Worm (Caenorhabditis elegans): ENCODE data around the gene Y116F11B.13.

Gene Y116F11B.13

ce11 chrV:19856933-19857332, 26.1 kb upstream of the Y116F11B.13 start:
- TF ChIP-seq efl-1 (optimal IDR thresholded peaks at IDR 0.05) (no peak), efl-1 (GFP tag; optimal IDR thresholded peaks at IDR 0.05 in 1 of 2) (peak in 1 of 2 experiments; percentile 81), ceh-82 (tag; optimal IDR thresholded peaks at IDR 0.05) (no peak), mef-2 (tag; optimal IDR thresholded peaks at IDR 0.05) (no peak), mab-9 (GFP tag; IDR thresholded peaks at IDR 0.05) (no peak), nhr-85 (tag) (no peak), hpl-2 (GFP tag; optimal IDR thresholded peaks at IDR 0.05) (no peak)

ce11 chrV:19857334-19857733, 25.7 kb upstream of the Y116F11B.13 start, which contains the start of gene Y116F11B.8:
Gene Y116F11B.8 (plus strand): TSS chrV:19857634.
- TF ChIP-seq nhr-85 (tag), result no peak
- TF ChIP-seq hpl-2 (GFP tag; optimal IDR thresholded peaks at IDR 0.05), result no peak
- TF ChIP-seq nhr-237 (tag; optimal IDR thresholded peaks at IDR 0.05), result no peak
- no peak for TF ChIP-seq tlp-1 (tag; optimal IDR thresholded peaks at IDR 0.05)
- no peak for TF ChIP-seq hlh-17 (GFP tag; optimal IDR thresholded peaks at IDR 0.05; ENCODE audit: borderline replicate concordance)
- TF ChIP-seq rnt-1 (tag; optimal IDR thresholded peaks at IDR 0.05), result no peak
- TF ChIP-seq elt-2 (tag; optimal IDR thresholded peaks at IDR 0.05), result no peak
- no peak for TF ChIP-seq pag-3 (tag; optimal IDR thresholded peaks at IDR 0.05; ENCODE audit: borderline replicate concordance, insufficient read depth)
- TF ChIP-seq ama-1 (optimal IDR thresholded peaks at IDR 0.05), result no peak
- no peak for TF ChIP-seq ceh-82 (tag; optimal IDR thresholded peaks at IDR 0.05)
- no peak for TF ChIP-seq ets-5 (GFP tag; IDR thresholded peaks at IDR 0.05)
- TF ChIP-seq sup-37 (GFP tag; optimal IDR thresholded peaks at IDR 0.05), result no peak
- TF ChIP-seq unc-130 (tag; optimal IDR thresholded peaks at IDR 0.05), result no peak
- TF ChIP-seq nhr-76 (tag; optimal IDR thresholded peaks at IDR 0.05), result no peak
- no peak for TF ChIP-seq ceh-8 (GFP tag; optimal IDR thresholded peaks at IDR 0.05)
- no peak for TF ChIP-seq lin-13 (GFP tag; optimal IDR thresholded peaks at IDR 0.05)
- TF ChIP-seq nhr-71 (tag; optimal IDR thresholded peaks at IDR 0.05), result no peak
- TF ChIP-seq dsc-1 (tag; optimal IDR thresholded peaks at IDR 0.05), result no peak

- TF ChIP-seq mdl-1 (tag; optimal IDR thresholded peaks at IDR 0.05) (no peak), jun-1 (tag; optimal IDR thresholded peaks at IDR 0.05) (no peak), nhr-19 (GFP tag; conservative IDR thresholded peaks at IDR 0.05) (no peak), nhr-84 (tag; optimal IDR thresholded peaks at IDR 0.05) (no peak), hlh-4 (tag; optimal IDR thresholded peaks at IDR 0.05) (no peak), skn-1 (tag; optimal IDR thresholded peaks at IDR 0.05) (no peak), elt-3 (tag; optimal IDR thresholded peaks at IDR 0.05) (no peak), nhr-237 (tag; optimal IDR thresholded peaks at IDR 0.05) (no peak), unc-30 (tag; optimal IDR thresholded peaks at IDR 0.05) (no peak), pag-3 (tag; optimal IDR thresholded peaks at IDR 0.05; ENCODE audit: borderline replicate concordance, insufficient read depth) (no peak), nhr-76 (tag; optimal IDR thresholded peaks at IDR 0.05) (no peak), elt-2 (tag; optimal IDR thresholded peaks at IDR 0.05) (no peak), hlh-17 (GFP tag; optimal IDR thresholded peaks at IDR 0.05; ENCODE audit: borderline replicate concordance) (no peak), irx-1 (tag; optimal IDR thresholded peaks at IDR 0.05) (no peak), vab-15 (tag; optimal IDR thresholded peaks at IDR 0.05) (no peak), lin-15B (tag; optimal IDR thresholded peaks at IDR 0.05) (no peak), C16A3.4 (tag; optimal IDR thresholded peaks at IDR 0.05) (no peak), lir-3 (tag; optimal IDR thresholded peaks at IDR 0.05; ENCODE audit: poor library complexity) (no peak), fos-1 (tag; optimal IDR thresholded peaks at IDR 0.05) (no peak), mab-9 (GFP tag; IDR thresholded peaks at IDR 0.05) (no peak)
Measured at ce11 chrV:19860225-19860624, 22.8 kb upstream of the Y116F11B.13 start.

ce11 chrV:19867883-19868282, 15.1 kb upstream of the Y116F11B.13 start, which contains the start of gene Y116F11B.9:
Gene Y116F11B.9 (minus strand): TSS chrV:19867983.
- no peak for TF ChIP-seq lin-35 (GFP tag; optimal IDR thresholded peaks at IDR 0.05)
- no peak for TF ChIP-seq nhr-84 (tag; optimal IDR thresholded peaks at IDR 0.05)
- TF ChIP-seq C16A3.4 (tag; optimal IDR thresholded peaks at IDR 0.05), result no peak
- no peak for TF ChIP-seq fos-1 (tag; optimal IDR thresholded peaks at IDR 0.05)
- TF ChIP-seq ama-1 (optimal IDR thresholded peaks at IDR 0.05), result no peak
- TF ChIP-seq unc-62 (GFP tag; optimal IDR thresholded peaks at IDR 0.05), result no peak

Measured in whole organism, L1 larva.